Worm (Caenorhabditis elegans): ENCODE results near the gene erp-44.2.

The erp-44.2 gene

ce11 chrIV:7808583-7808982 is 25.9 kb downstream of the erp-44.2 start, which contains the start of gene C33H5.1:
Gene C33H5.1, plus strand, starts transcription at chrIV:7808912.
- peak; percentile 10 for TF ChIP-seq blmp-1 (tag; optimal IDR thresholded peaks at IDR 0.05)
- no peak for TF ChIP-seq efl-1 (optimal IDR thresholded peaks at IDR 0.05)
- TF ChIP-seq efl-1 (GFP tag; optimal IDR thresholded peaks at IDR 0.05 in 1 of 2) = peak in 1 of 2 experiments; percentile 53
- no peak for TF ChIP-seq hlh-17 (GFP tag; optimal IDR thresholded peaks at IDR 0.05; ENCODE audit: borderline replicate concordance)

ce11 chrIV:7804740-7805139 is 29.7 kb downstream of the erp-44.2 start, which contains the start of gene C33H5.2:
Gene C33H5.2, plus strand, starts transcription at chrIV:7805040.
- TF ChIP-seq pqm-1 (tag; optimal IDR thresholded peaks at IDR 0.05) = no peak
- TF ChIP-seq lin-13 (GFP tag; optimal IDR thresholded peaks at IDR 0.05) = no peak
- TF ChIP-seq isw-1 (GFP tag; IDR thresholded peaks at IDR 0.05) = no peak
- TF ChIP-seq blmp-1 (tag; optimal IDR thresholded peaks at IDR 0.05) = peak; percentile 37
- TF ChIP-seq lin-14 (GFP tag; optimal IDR thresholded peaks at IDR 0.05) = no peak

- no peak for TF ChIP-seq nhr-237 (tag; optimal IDR thresholded peaks at IDR 0.05)
- TF ChIP-seq ztf-4 (tag; optimal IDR thresholded peaks at IDR 0.05) = no peak
- TF ChIP-seq unc-86 (tag; optimal IDR thresholded peaks at IDR 0.05) = no peak
- no peak for TF ChIP-seq aly-2 (tag; optimal IDR thresholded peaks at IDR 0.05)
- no peak for TF ChIP-seq hlh-17 (GFP tag; optimal IDR thresholded peaks at IDR 0.05; ENCODE audit: borderline replicate concordance)
- TF ChIP-seq nhr-28 (tag; optimal IDR thresholded peaks at IDR 0.05) = no peak
- TF ChIP-seq nhr-11 (tag; optimal IDR thresholded peaks at IDR 0.05) = no peak
- no peak for TF ChIP-seq ceh-90 (tag; optimal IDR thresholded peaks at IDR 0.05)
- no peak for TF ChIP-seq unc-62 (GFP tag; optimal IDR thresholded peaks at IDR 0.05)
- no peak for TF ChIP-seq aha-1 (tag; optimal IDR thresholded peaks at IDR 0.05)
- TF ChIP-seq mep-1 (tag; optimal IDR thresholded peaks at IDR 0.05) = no peak
- no peak for TF ChIP-seq nhr-90 (tag; optimal IDR thresholded peaks at IDR 0.05; ENCODE audit: poor library complexity)
- no peak for TF ChIP-seq ceh-63 (GFP tag; optimal IDR thresholded peaks at IDR 0.05)
- no peak for TF ChIP-seq zag-1 (tag; optimal IDR thresholded peaks at IDR 0.05)
- no peak for TF ChIP-seq lin-15B (tag; optimal IDR thresholded peaks at IDR 0.05)
- TF ChIP-seq mab-9 (GFP tag; IDR thresholded peaks at IDR 0.05) = no peak
- no peak for TF ChIP-seq nhr-85 (tag)
These were observed 31.2 kb downstream of the erp-44.2 start, which contains the start of gene C33H5.16 for ce11 chrIV:7803250-7803649. Gene C33H5.16, minus strand, starts transcription at chrIV:7803350.

- no peak for TF ChIP-seq nhr-28 (tag; optimal IDR thresholded peaks at IDR 0.05)
- no peak for TF ChIP-seq ceh-63 (GFP tag; optimal IDR thresholded peaks at IDR 0.05)
- no peak for TF ChIP-seq tbx-2 (tag; optimal IDR thresholded peaks at IDR 0.05)
- TF ChIP-seq nhr-84 (tag; optimal IDR thresholded peaks at IDR 0.05) = no peak
- TF ChIP-seq skn-1 (tag; optimal IDR thresholded peaks at IDR 0.05) = no peak
- TF ChIP-seq lin-13 (GFP tag; optimal IDR thresholded peaks at IDR 0.05) = no peak
- no peak for TF ChIP-seq ceh-90 (tag; optimal IDR thresholded peaks at IDR 0.05)
- no peak for TF ChIP-seq F16B12.6 (tag; optimal IDR thresholded peaks at IDR 0.05)
- TF ChIP-seq nhr-71 (tag; optimal IDR thresholded peaks at IDR 0.05) = no peak
- no peak for TF ChIP-seq fos-1 (tag; optimal IDR thresholded peaks at IDR 0.05)
- no peak for TF ChIP-seq unc-62 (GFP tag; optimal IDR thresholded peaks at IDR 0.05)
- no peak for TF ChIP-seq ets-5 (GFP tag; IDR thresholded peaks at IDR 0.05)
- no peak for TF ChIP-seq tlp-1 (tag; optimal IDR thresholded peaks at IDR 0.05)
- TF ChIP-seq dsc-1 (tag; optimal IDR thresholded peaks at IDR 0.05) = no peak
- no peak for TF ChIP-seq egl-13 (tag; optimal IDR thresholded peaks at IDR 0.05)
- no peak for TF ChIP-seq grh-1 (GFP tag; IDR thresholded peaks at IDR 0.05)
- TF ChIP-seq jun-1 (tag; optimal IDR thresholded peaks at IDR 0.05) = no peak
These were observed 34.1 kb downstream of the erp-44.2 start for ce11 chrIV:7800338-7800737.

ce11 chrIV:7796432-7797113 is 37.9 kb downstream of the erp-44.2 start, which contains the start of gene sgo-1:
Gene sgo-1, minus strand, starts transcription at chrIV:7796482.
- TF ChIP-seq efl-1 (optimal IDR thresholded peaks at IDR 0.05) (peak; percentile 1 to 16), efl-1 (GFP tag; optimal IDR thresholded peaks at IDR 0.05 in 1 of 2) (no peak), zip-4 (GFP tag; optimal IDR thresholded peaks at IDR 0.05) (no peak)

All from whole organism, L1 larva.